Fruit fly (Drosophila melanogaster): ENCODE measurements around the gene kraken.

Gene kraken

DNA sequence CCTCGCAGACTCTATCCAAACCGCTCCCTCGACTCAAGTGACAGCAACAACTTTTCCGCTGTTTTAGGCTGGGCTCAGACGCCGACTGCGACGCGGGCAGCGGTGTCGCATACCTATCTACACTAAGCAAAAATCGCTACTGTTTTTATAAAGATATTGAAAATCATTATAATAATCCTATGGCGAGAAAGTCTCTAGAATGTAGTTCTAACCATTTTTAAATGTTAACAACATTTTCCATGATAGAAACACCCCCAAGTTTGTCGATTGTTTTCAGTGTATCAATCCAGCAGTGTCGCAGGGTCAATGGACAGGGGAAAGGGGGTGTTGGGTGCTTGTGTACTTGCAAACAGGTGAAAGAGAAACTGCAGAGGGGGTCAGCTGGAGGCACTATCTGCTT is 13.3 kb downstream of the kraken start (continued):
- peak; percentile 83 for TF ChIP-seq fkh (GFP tag; optimal IDR thresholded peaks at IDR 0.05)
- TF ChIP-seq pdm3 (GFP tag; optimal IDR thresholded peaks at IDR 0.05): peak; percentile 98
- peak; percentile 95 for TF ChIP-seq CG4318 (GFP tag; optimal IDR thresholded peaks at IDR 0.05)
- peak; percentile 94 for TF ChIP-seq Ets21C (GFP tag; optimal IDR thresholded peaks at IDR 0.05)
- TF ChIP-seq Hr4 (GFP tag; optimal IDR thresholded peaks at IDR 0.05): peak; percentile 98
- TF ChIP-seq CG31627 (GFP tag; optimal IDR thresholded peaks at IDR 0.05): peak; percentile 98
- TF ChIP-seq CG11902 (GFP tag; optimal IDR thresholded peaks at IDR 0.05): peak; percentile 97
- peak; percentile 93 to 95 for TF ChIP-seq salr (GFP tag; optimal IDR thresholded peaks at IDR 0.05)
- TF ChIP-seq Hr38 (GFP tag; optimal IDR thresholded peaks at IDR 0.05): peak; percentile 72
- peak; percentile 96 for TF ChIP-seq Sox102F (GFP tag; optimal IDR thresholded peaks at IDR 0.05)
- peak; percentile 99 for TF ChIP-seq CG6163 (GFP tag; IDR thresholded peaks at IDR 0.05)
- peak; percentile 95 for TF ChIP-seq CG6276 (GFP tag; optimal IDR thresholded peaks at IDR 0.05)
- TF ChIP-seq net (GFP tag; optimal IDR thresholded peaks at IDR 0.05): peak; percentile 98
- peak; percentile 98 for TF ChIP-seq lz (GFP tag; optimal IDR thresholded peaks at IDR 0.05)

DNA sequence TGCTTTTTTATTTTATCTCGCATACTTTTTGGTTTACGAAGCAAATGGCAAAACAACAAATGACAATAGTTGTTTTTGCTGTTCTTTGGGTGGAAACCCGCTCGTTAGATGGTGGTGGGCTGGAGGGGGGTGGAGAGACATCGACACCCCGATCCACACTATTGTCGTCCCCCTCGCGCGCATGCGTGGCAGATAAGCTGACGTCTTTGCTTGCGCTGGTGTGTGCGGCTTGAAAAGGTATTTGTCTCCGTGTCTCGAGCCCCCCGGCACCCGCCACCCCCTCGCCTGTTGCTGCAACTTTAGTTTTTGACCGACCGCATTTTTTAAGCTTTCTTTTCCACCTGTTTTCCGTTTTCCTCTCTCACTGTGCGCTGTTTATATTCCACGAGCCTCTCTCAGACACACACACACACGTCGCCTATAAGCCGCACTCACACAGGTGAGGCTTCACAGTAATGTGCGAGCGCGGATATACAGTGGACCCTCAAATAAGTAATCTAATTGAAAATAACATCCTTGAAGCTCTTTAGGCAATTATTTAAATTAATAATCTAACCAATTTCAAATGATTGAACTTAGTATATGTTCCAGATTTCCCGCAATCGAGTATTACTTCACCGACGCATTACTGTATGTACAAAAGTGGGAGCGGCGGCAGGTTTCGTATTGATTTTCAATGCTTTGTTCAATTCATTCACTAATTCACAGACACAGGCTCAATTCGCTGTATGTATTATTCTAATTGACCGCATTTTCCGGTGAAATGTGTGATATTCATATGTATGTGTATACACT is 14.6 kb downstream of the kraken start:
- TF ChIP-seq fd59A (GFP tag; optimal IDR thresholded peaks at IDR 0.05) (peak; percentile 83), vri (GFP tag; optimal IDR thresholded peaks at IDR 0.05) (peak; percentile 94), CG7368 (GFP tag; optimal IDR thresholded peaks at IDR 0.05) (peak; percentile 90), CG16779 (tag; optimal IDR thresholded peaks at IDR 0.05) (peak; percentile 80), CG11294 (GFP tag; IDR thresholded peaks at IDR 0.05) (peak; percentile 94), esn (GFP tag; optimal IDR thresholded peaks at IDR 0.05) (peak; percentile 96), ss (GFP tag; optimal IDR thresholded peaks at IDR 0.05) (peak; percentile 64 to 88), CG8319 (GFP tag; optimal IDR thresholded peaks at IDR 0.05) (peak; percentile 82), CG6808 (GFP tag; optimal IDR thresholded peaks at IDR 0.05) (peak; percentile 84), Hr4 (GFP tag; optimal IDR thresholded peaks at IDR 0.05) (peak; percentile 96), cyc (GFP tag; optimal IDR thresholded peaks at IDR 0.05) (peak; percentile 95), CG4318 (GFP tag; optimal IDR thresholded peaks at IDR 0.05) (peak; percentile 92), Smox (GFP tag; optimal IDR thresholded peaks at IDR 0.05) (peak; percentile 95), dac (GFP tag; optimal IDR thresholded peaks at IDR 0.05) (peak; percentile 79), CG8632 (GFP tag; optimal IDR thresholded peaks at IDR 0.05) (peak; percentile 91), OdsH (GFP tag; optimal IDR thresholded peaks at IDR 0.05) (peak; percentile 93), CG9139 (GFP tag; optimal IDR thresholded peaks at IDR 0.05) (peak; percentile 65), Ets96B (tag; optimal IDR thresholded peaks at IDR 0.05) (peak; percentile 87), dsx (GFP tag; optimal IDR thresholded peaks at IDR 0.05; ENCODE audit: poor library complexity, severe bottlenecking) (peak; percentile 78), Ets21C (GFP tag; optimal IDR thresholded peaks at IDR 0.05) (peak; percentile 94), CG11762 (GFP tag; optimal IDR thresholded peaks at IDR 0.05; ENCODE audit: insufficient read depth) (peak; percentile 89), fkh (GFP tag; optimal IDR thresholded peaks at IDR 0.05) (peak; percentile 63), fd85E (GFP tag; optimal IDR thresholded peaks at IDR 0.05) (peak; percentile 60), CG10669 (GFP tag; optimal IDR thresholded peaks at IDR 0.05) (peak; percentile 88), Gug (GFP tag; IDR thresholded peaks at IDR 0.05) (peak; percentile 94), Eip75B (GFP tag; optimal IDR thresholded peaks at IDR 0.05) (peak; percentile 93), CG1621 (tag; optimal IDR thresholded peaks at IDR 0.05) (peak; percentile 84), Blimp-1 (GFP tag; optimal IDR thresholded peaks at IDR 0.05) (peak; percentile 74), Hr38 (GFP tag; optimal IDR thresholded peaks at IDR 0.05) (peak; percentile 80), CG6854 (GFP tag; optimal IDR thresholded peaks at IDR 0.05) (peak; percentile 68), Sox102F (GFP tag; optimal IDR thresholded peaks at IDR 0.05) (peak; percentile 94), CG8119 (GFP tag; IDR thresholded peaks at IDR 0.05) (peak; percentile 97), spab (GFP tag; optimal IDR thresholded peaks at IDR 0.05) (peak; percentile 78), Met (GFP tag; optimal IDR thresholded peaks at IDR 0.05) (peak; percentile 95), CG3919 (GFP tag; optimal IDR thresholded peaks at IDR 0.05) (peak; percentile 94), svp (GFP tag) (peak; percentile 98), Lpt (GFP tag; optimal IDR thresholded peaks at IDR 0.05) (peak; percentile 79), eg (GFP tag; IDR thresholded peaks at IDR 0.05) (peak; percentile 97), net (GFP tag; optimal IDR thresholded peaks at IDR 0.05) (peak; percentile 89), achi (GFP tag; optimal IDR thresholded peaks at IDR 0.05) (peak; percentile 91), pdm3 (GFP tag; optimal IDR thresholded peaks at IDR 0.05) (peak; percentile 95)

Measured in whole organism, prepupa.